Fruit fly (Drosophila melanogaster) Kc167 (cell line): ENCODE measurements around the gene org-1.

ENCODE experiments used
- Myc ChIP-seq: fragments of >200 bp; optimal IDR thresholded peaks from 2 replicates; lab custom pipeline; 2017; ENCODE audit warnings: missing external identifiers
- Sin3A ChIP-seq: fragments of >200 bp; optimal IDR thresholded peaks from 2 replicates; lab custom pipeline; 2018; ENCODE audit warnings: missing external identifiers
- h ChIP-seq: fragments of >200 bp; optimal IDR thresholded peaks from 3 replicates; lab custom pipeline; 2018; ENCODE audit warnings: missing external identifiers
- insv ChIP-seq: fragments of >200 bp; optimal IDR thresholded peaks from 3 replicates; lab custom pipeline; 2018; ENCODE audit warnings: missing external identifiers
- psq ChIP-seq: fragments of >200 bp; optimal IDR thresholded peaks from 2 replicates; lab custom pipeline; 2017; ENCODE audit warnings: missing external identifiers
- ttk ChIP-seq: sonication (Bioruptor generic); optimal IDR thresholded peaks from 2 replicates; lab custom pipeline; 2017; ENCODE audit warnings: missing external identifiers

Gene org-1

dm6 chrX:8466729-8467215 is 11.9 kb upstream of the org-1 start:
- no peak for TF ChIP-seq insv (lab: Kevin White, UChicago)

dm6 chrX:8464378-8465036 is 9.6 kb upstream of the org-1 start, which contains the start of gene Sptr:
Sptr (minus strand) TSS chrX:8464438.
- TF ChIP-seq Sin3A (lab: Kevin White, UChicago) (no peak), ttk (lab: Kevin White, UChicago) (no peak), h (lab: Kevin White, UChicago) (no peak), psq (no peak), insv (lab: Kevin White, UChicago) (no peak), Myc (no peak)

- TF ChIP-seq ttk (lab: Kevin White, UChicago) (no peak), h (lab: Kevin White, UChicago) (no peak), Sin3A (lab: Kevin White, UChicago) (no peak), Myc (no peak), insv (lab: Kevin White, UChicago) (no peak), psq (no peak)
Measured at dm6 chrX:8461147-8461546, 6.3 kb upstream of the org-1 start, which contains the start of gene Es2. Es2 (plus strand) TSS chrX:8461479.

dm6 chrX:8460686-8461085 is 5.8 kb upstream of the org-1 start, which contains the start of gene CG15347:
CG15347 (minus strand) TSS chrX:8460898.
- TF ChIP-seq Sin3A (lab: Kevin White, UChicago) (no peak), psq (no peak), Myc (no peak)

dm6 chrX:8460232-8460631 is 5.4 kb upstream of the org-1 start:
- no peak for TF ChIP-seq insv (lab: Kevin White, UChicago)
- no peak for TF ChIP-seq h (lab: Kevin White, UChicago)
- no peak for TF ChIP-seq Myc
- no peak for TF ChIP-seq psq
- no peak for TF ChIP-seq ttk (lab: Kevin White, UChicago)
- TF ChIP-seq Sin3A (lab: Kevin White, UChicago), result no peak

- TF ChIP-seq Myc (no peak), Sin3A (lab: Kevin White, UChicago) (no peak), insv (lab: Kevin White, UChicago) (no peak), h (lab: Kevin White, UChicago) (no peak), ttk (lab: Kevin White, UChicago) (no peak), psq (no peak)
Measured at dm6 chrX:8459452-8460040, 4.7 kb upstream of the org-1 start.

dm6 chrX:8457532-8457931 is 2.7 kb upstream of the org-1 start, which contains the start of gene CG32713:
CG32713 (minus strand) TSS chrX:8457632.
- TF ChIP-seq h (lab: Kevin White, UChicago), result no peak
- no peak for TF ChIP-seq psq
- TF ChIP-seq Sin3A (lab: Kevin White, UChicago), result no peak
- TF ChIP-seq Myc, result no peak
- no peak for TF ChIP-seq insv (lab: Kevin White, UChicago)
- no peak for TF ChIP-seq ttk (lab: Kevin White, UChicago)

- TF ChIP-seq insv (lab: Kevin White, UChicago) (no peak), Myc (no peak), h (lab: Kevin White, UChicago) (no peak), Sin3A (lab: Kevin White, UChicago) (no peak), ttk (lab: Kevin White, UChicago) (no peak), psq (no peak)
Measured at dm6 chrX:8452163-8452562, 2.7 kb downstream of the org-1 start.

- no peak for TF ChIP-seq psq
- no peak for TF ChIP-seq Myc
Measured at dm6 chrX:8450214-8450904, 4.5 kb downstream of the org-1 start.

dm6 chrX:8448171-8448570 is 6.7 kb downstream of the org-1 start:
- TF ChIP-seq Sin3A (lab: Kevin White, UChicago) (no peak), h (lab: Kevin White, UChicago) (no peak), psq (no peak), insv (lab: Kevin White, UChicago) (no peak), ttk (lab: Kevin White, UChicago) (no peak), Myc (no peak)

dm6 chrX:8447166-8447565 is 7.7 kb downstream of the org-1 start:
- TF ChIP-seq Sin3A (lab: Kevin White, UChicago) (no peak), h (lab: Kevin White, UChicago) (no peak), ttk (lab: Kevin White, UChicago) (no peak), insv (lab: Kevin White, UChicago) (no peak), Myc (no peak), psq (no peak)

- TF ChIP-seq insv (lab: Kevin White, UChicago) (no peak), Myc (no peak), ttk (lab: Kevin White, UChicago) (no peak), psq (no peak), Sin3A (lab: Kevin White, UChicago) (no peak), h (lab: Kevin White, UChicago) (no peak)
Measured at dm6 chrX:8444883-8445572, 9.8 kb downstream of the org-1 start.
